Fruit fly (Drosophila melanogaster) whole organism, wandering third instar larva: Measurements from ENCODE around the gene mamo.

ENCODE experiments used
- CG9705 ChIP-seq: fragments of 200-800 bp; sonication (Bioruptor generic); optimal IDR thresholded peaks from 2 replicates; lab custom pipeline; 2018; ENCODE audit warnings: missing biosample characterization, mild to moderate bottlenecking, missing genetic modification characterization
- CrebA ChIP-seq: fragments of 200-800 bp; sonication (Bioruptor generic); optimal IDR thresholded peaks from 2 replicates; lab custom pipeline; 2016; ENCODE audit warnings: missing biosample characterization, mild to moderate bottlenecking, missing genetic modification characterization, borderline replicate concordance
- Myc ChIP-seq: fragments of >200 bp; optimal IDR thresholded peaks from 2 replicates; lab custom pipeline; 2017
- dsf ChIP-seq: sonication (Bioruptor generic); optimal IDR thresholded peaks from 2 replicates; lab custom pipeline; 2016; ENCODE audit warnings: missing biosample characterization, missing genetic modification characterization, borderline replicate concordance
- h ChIP-seq: fragments of 200-800 bp; sonication (Bioruptor generic); optimal IDR thresholded peaks from 3 replicates; lab custom pipeline; 2016; ENCODE audit warnings: missing biosample characterization, mild to moderate bottlenecking, missing genetic modification characterization
- pan ChIP-seq: fragments of >200 bp; optimal IDR thresholded peaks from 2 replicates; lab custom pipeline; 2017
- psq ChIP-seq: fragments of 200-800 bp; sonication (Bioruptor generic); optimal IDR thresholded peaks from 3 replicates; lab custom pipeline; 2017; ENCODE audit warnings: missing biosample characterization, mild to moderate bottlenecking, missing genetic modification characterization, moderate library complexity

- TF ChIP-seq dsf (GFP tag; lab: Kevin White, UChicago) (no peak), h (GFP tag; lab: Kevin White, UChicago) (peak; percentile 79), Myc (no peak), CG9705 (GFP tag; lab: Kevin White, UChicago) (peak; percentile 80), psq (GFP tag; lab: Kevin White, UChicago) (peak; percentile 64), pan (lab: Kevin White, UChicago) (no peak), CrebA (GFP tag; lab: Kevin White, UChicago) (no peak)
These were observed 5.8 kb upstream of the mamo start, which contains the start of gene ben for dm6 chrX:13995977-13996723.
